Fruit fly (Drosophila melanogaster) whole organism, wandering third instar larva: ENCODE measurements around the gene CG9519.

Experiments
- Abd-B ChIP-seq: fragments of >200 bp; optimal IDR thresholded peaks from 2 replicates; lab custom pipeline; 2017; ENCODE audit warnings: missing biosample characterization, missing genetic modification characterization
- CrebA ChIP-seq: fragments of 200-800 bp; sonication (Bioruptor generic); optimal IDR thresholded peaks from 2 replicates; lab custom pipeline; 2016; ENCODE audit warnings: missing biosample characterization, mild to moderate bottlenecking, missing genetic modification characterization, borderline replicate concordance
- Mio ChIP-seq: sonication (Bioruptor generic); optimal IDR thresholded peaks from 2 replicates; lab custom pipeline; 2016; ENCODE audit warnings: missing biosample characterization, missing genetic modification characterization
- br ChIP-seq: fragments of 200-800 bp; sonication (Bioruptor generic); optimal IDR thresholded peaks from 2 replicates; lab custom pipeline; 2016; ENCODE audit warnings: missing biosample characterization, missing genetic modification characterization
- brk ChIP-seq: fragments of 200-800 bp; sonication (Bioruptor generic); optimal IDR thresholded peaks from 2 replicates; lab custom pipeline; 2016; ENCODE audit warnings: missing biosample characterization, mild to moderate bottlenecking, missing genetic modification characterization
- h ChIP-seq: fragments of 200-800 bp; sonication (Bioruptor generic); optimal IDR thresholded peaks from 3 replicates; lab custom pipeline; 2016; ENCODE audit warnings: missing biosample characterization, mild to moderate bottlenecking, missing genetic modification characterization
- lola ChIP-seq: fragments of >200 bp; optimal IDR thresholded peaks from 2 replicates; lab custom pipeline; 2017; ENCODE audit warnings: missing biosample characterization, missing genetic modification characterization
- psq ChIP-seq: fragments of 200-800 bp; sonication (Bioruptor generic); optimal IDR thresholded peaks from 3 replicates; lab custom pipeline; 2017; ENCODE audit warnings: missing biosample characterization, mild to moderate bottlenecking, missing genetic modification characterization, moderate library complexity
- usp ChIP-seq: fragments of >200 bp; optimal IDR thresholded peaks from 2 replicates; lab custom pipeline; 2017; ENCODE audit warnings: missing biosample characterization, missing genetic modification characterization

DNA sequence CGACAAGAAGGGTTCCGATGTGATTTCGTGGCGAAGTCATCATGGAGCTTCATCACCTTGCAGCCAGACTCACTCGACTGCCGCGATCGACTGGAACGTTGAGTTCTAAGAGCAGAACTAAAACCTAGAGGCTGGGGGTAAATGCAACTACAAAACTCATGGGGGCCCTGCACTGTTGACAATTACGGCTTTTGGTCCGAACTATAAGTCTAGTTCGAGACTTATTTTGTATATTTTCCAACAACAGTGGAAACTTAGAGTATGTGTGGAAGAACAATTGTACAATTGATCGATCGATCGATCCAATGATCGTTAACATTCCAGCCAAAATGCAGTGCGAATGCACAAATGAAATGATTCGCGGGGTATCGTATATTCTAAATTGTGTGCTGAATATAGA lies at the start of gene CG9519:
- no peak for TF ChIP-seq Mio
- no peak for TF ChIP-seq brk (GFP tag; lab: Kevin White, UChicago)
- TF ChIP-seq h: no peak
- TF ChIP-seq psq (GFP tag; lab: Kevin White, UChicago): no peak
- TF ChIP-seq lola (GFP tag; lab: Kevin White, UChicago): no peak
- no peak for TF ChIP-seq Abd-B (GFP tag; lab: Kevin White, UChicago)
- TF ChIP-seq br: no peak
- no peak for TF ChIP-seq usp (GFP tag; lab: Kevin White, UChicago)
- no peak for TF ChIP-seq CrebA (GFP tag; lab: Kevin White, UChicago)
